Worm (Caenorhabditis elegans): Measurements from ENCODE around the gene Y50D7A.13.
A peak's percentile ranks its signal among the peaks of the same experiment; 100 is the strongest.

Y50D7A.13 gene

DNA sequence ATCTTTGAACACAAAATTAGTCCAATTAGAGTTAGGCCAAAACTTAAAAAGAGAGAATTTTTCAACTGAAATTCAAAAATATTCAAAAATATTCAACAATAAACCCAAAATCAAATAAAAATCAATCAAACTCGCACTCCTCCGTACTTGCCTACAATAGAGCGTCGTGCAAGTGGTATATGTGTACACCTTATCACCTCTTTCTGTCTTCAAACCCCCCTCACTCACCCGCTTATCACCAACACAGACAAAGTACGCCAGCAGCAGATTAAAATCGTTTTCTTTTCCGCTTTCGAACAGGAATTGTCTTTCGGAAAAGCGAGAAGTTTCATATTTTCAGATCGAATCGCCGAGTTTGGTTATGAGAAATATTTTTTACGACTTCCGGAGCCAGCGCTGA is 4.8 kb upstream of the Y50D7A.13 start:
- TF ChIP-seq lin-13 (GFP tag; optimal IDR thresholded peaks at IDR 0.05): no peak
- peak; percentile 44 for TF ChIP-seq dve-1 (tag; optimal IDR thresholded peaks at IDR 0.05; ENCODE audit: insufficient read depth)
- peak; percentile 72 for TF ChIP-seq pqm-1 (tag; optimal IDR thresholded peaks at IDR 0.05)
- TF ChIP-seq nhr-28 (tag; optimal IDR thresholded peaks at IDR 0.05): peak; percentile 70
- no peak for TF ChIP-seq D1046.2 (GFP tag; IDR thresholded peaks at IDR 0.05)
- peak; percentile 15; the same call in 1 of the 2 replicates for TF ChIP-seq dmd-6 (GFP tag; IDR thresholded peaks at IDR 0.05)
- peak; percentile 17 for TF ChIP-seq hlh-11 (tag; optimal IDR thresholded peaks at IDR 0.05)
- TF ChIP-seq madf-5 (GFP tag; IDR thresholded peaks at IDR 0.05): no peak
- TF ChIP-seq T20F7.1 (GFP tag; optimal IDR thresholded peaks at IDR 0.05): no peak
- TF ChIP-seq daf-16 (GFP tag; optimal IDR thresholded peaks at IDR 0.05): no peak
- peak; percentile 32 for TF ChIP-seq daf-16 (tag; optimal IDR thresholded peaks at IDR 0.05)

DNA sequence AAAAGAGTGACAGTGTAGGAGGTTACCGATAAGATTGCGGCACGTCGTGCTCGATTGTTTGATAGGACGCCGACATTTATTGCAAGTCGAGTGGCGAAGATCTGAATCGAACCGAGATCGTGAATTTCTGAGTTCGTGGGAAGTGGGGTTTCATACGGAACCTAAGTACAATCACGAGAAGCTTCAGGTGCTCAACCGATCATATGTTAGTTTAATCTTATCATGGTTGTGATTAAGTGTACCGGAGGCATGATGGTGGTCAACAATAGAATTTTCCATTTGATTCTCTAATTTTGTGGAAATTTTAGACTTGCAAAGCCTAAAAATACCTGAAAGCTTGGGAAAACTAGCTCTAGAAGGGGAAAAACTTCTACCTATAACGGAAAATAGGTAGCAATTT is 4.0 kb upstream of the Y50D7A.13 start, which contains the start of gene ads-1:
ads-1 (minus strand) TSS at position 101 of the 400 bp plus-strand sequence.
- TF ChIP-seq gei-8 (GFP tag; optimal IDR thresholded peaks at IDR 0.05): no peak
- TF ChIP-seq dmd-6 (GFP tag; IDR thresholded peaks at IDR 0.05): peak; percentile 6; the same call in 1 of the 2 replicates

DNA sequence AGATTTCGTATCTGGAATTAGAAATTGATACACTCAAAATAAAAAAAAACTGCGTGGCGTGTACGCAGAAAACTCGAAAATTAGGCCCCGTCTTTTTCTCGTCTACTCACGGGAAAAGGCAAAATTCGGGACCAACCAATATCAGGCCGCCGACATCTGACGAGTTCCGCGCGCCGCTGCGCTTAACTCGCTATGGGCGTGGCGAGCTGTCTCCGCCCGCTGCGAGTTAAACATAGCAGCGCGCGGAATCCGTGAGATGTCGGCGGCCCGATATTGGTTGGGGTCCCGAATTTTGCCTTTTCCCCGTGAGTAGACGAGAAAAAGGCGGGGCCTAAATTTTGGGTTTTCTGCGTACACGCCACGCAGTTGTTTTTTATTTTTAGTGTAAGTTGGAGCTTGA is 3.5 kb upstream of the Y50D7A.13 start:
- TF ChIP-seq set-16 (GFP tag; IDR thresholded peaks at IDR 0.05) (peak; percentile 75), php-3 (GFP tag; IDR thresholded peaks at IDR 0.05) (peak; percentile 51; the same call in 1 of the 2 replicates)

DNA sequence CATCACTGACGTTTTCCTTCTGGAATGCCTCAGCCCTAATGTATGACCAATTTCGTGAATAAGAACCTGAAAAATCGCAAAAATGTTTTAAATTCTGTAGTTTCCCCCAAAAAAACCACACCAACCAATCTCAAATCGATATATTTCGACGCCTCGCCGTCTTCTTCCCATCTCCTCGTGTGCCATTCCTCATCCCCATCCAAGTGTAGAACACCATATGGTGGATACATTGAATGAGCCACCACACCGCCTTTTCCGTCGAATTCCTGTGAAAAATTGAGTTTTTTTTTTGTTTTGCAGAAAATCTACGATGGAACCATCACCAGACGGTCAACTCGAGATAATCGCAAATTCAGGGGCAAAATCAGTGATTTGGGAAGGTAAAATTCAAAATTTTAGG is 2.1 kb downstream of the Y50D7A.13 start, which contains the start of gene Y50D7A.1:
Y50D7A.1 (plus strand) TSS at position 301 of the 400 bp plus-strand sequence.
- TF ChIP-seq spr-3 (GFP tag; optimal IDR thresholded peaks at IDR 0.05) (no peak), mxl-3 (GFP tag; optimal IDR thresholded peaks at IDR 0.05) (no peak), sdz-12 (GFP tag; optimal IDR thresholded peaks at IDR 0.05) (no peak), Y75B8A.6 (GFP tag; IDR thresholded peaks at IDR 0.05) (no peak), Y105C5A.15 (GFP tag; IDR thresholded peaks at IDR 0.05) (no peak)

DNA sequence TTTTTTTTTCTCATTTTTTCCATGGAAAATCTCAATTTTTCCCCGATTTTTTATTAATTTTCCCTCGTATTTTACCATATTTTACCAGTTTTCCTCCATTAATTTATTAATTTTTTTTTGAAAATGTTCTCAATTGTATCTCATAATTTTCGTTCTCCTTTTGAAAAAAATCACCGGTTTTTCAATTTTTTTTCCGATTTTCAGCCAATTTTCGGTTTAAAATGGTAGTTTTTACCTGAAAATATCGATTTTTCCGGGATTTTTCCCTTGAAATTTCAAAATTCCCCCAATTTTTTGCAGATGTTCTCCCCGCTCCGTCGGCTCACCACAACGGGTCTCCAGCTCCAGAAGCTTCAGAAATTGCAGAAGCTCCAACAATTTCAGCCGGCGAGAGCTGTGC is 10.6 kb downstream of the Y50D7A.13 start, which contains the start of gene taco-1:
taco-1 (plus strand) TSS at position 301 of the 400 bp plus-strand sequence.
- TF ChIP-seq nhr-77 (tag; optimal IDR thresholded peaks at IDR 0.05) (no peak), madf-5 (GFP tag; IDR thresholded peaks at IDR 0.05) (no peak), lim-7 (GFP tag; IDR thresholded peaks at IDR 0.05) (no peak), mep-1 (tag; optimal IDR thresholded peaks at IDR 0.05) (no peak), spr-3 (GFP tag; optimal IDR thresholded peaks at IDR 0.05) (no peak), aha-1 (tag) (peak; percentile 68), mdl-1 (tag; optimal IDR thresholded peaks at IDR 0.05) (no peak), F10B5.3 (tag; optimal IDR thresholded peaks at IDR 0.05) (no peak)

DNA sequence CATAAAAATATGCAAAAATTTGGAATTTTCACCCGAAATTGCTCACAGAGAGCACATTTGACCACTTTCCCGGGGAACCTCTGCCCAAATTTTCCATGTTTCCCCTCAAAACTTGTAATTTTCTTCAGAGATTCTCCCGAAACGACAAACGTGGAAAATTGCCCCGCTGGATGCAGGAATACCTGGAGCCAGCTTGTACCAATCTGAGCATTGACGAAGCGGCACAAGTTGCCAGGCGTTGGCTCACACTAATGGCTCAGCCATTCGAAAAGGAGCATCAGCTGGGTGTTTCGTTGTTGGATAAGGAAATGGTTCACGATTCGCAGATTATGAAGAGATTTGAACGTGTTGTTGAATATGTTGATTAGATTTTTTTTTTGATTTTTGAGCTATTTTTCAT is 11.9 kb downstream of the Y50D7A.13 start:
- TF ChIP-seq unc-62 (GFP tag; optimal IDR thresholded peaks at IDR 0.05 in 1 of 2) (peak in 1 of 2 experiments; percentile 90), unc-62 (tag; optimal IDR thresholded peaks at IDR 0.05) (no peak), skn-1 (tag; optimal IDR thresholded peaks at IDR 0.05) (no peak), ces-1 (GFP tag; optimal IDR thresholded peaks at IDR 0.05) (no peak), ceh-62 (tag; optimal IDR thresholded peaks at IDR 0.05) (no peak), vab-7 (GFP tag; IDR thresholded peaks at IDR 0.05) (no peak), mxl-2 (GFP tag; conservative IDR thresholded peaks at IDR 0.05) (no peak), aha-1 (tag) (peak; percentile 43), ZK546.5 (tag; optimal IDR thresholded peaks at IDR 0.05) (no peak), mdl-1 (tag; optimal IDR thresholded peaks at IDR 0.05) (no peak), sdz-12 (GFP tag; optimal IDR thresholded peaks at IDR 0.05) (no peak), dmd-8 (GFP tag; IDR thresholded peaks at IDR 0.05) (no peak)

All from whole organism, L4 larva.